Worm (Caenorhabditis elegans) whole organism, dauer: ENCODE results near the gene spp-30.

Experiments
- unc-62 ChIP-seq: sonication (generic microtip); optimal IDR thresholded peaks from 2 replicates; lab custom pipeline; 2017; ENCODE audit warnings: missing biosample characterization, missing genetic modification reagents, missing genetic modification characterization

Gene spp-30

ce11 chrX:11603234-11604108, 25.0 kb downstream of the spp-30 start:
- TF ChIP-seq unc-62 (GFP tag; lab: Kevin White, UChicago): no peak

DNA sequence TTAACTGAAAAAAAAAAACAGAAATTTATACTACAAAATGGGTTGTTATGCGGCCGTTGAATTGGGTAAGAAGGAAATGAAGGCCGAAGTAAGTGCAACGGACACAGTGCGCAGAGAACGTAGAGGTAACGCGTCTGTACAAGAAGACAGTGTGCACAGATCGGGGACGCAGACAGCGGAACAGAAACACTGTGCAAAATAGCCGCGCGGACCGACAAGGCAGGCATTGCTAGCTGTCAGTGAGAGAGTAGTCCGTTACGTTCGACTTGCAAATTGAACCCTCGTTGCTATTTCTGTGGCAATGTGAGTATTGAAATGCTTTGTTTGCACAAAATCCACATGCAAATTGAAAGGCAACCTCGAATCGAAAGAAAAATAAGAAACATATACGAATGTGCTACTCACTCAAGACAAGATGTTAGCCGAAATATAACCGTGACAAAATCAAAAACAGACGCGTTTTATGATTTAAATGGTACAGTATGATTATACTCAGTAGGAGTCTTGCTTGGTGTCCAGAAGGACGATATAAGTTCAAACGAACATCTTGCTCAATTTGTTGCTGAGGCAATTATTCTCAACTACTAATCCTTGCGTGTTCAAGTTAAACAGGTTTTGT, 27.9 kb downstream of the spp-30 start:
- no peak for TF ChIP-seq unc-62 (GFP tag; lab: Kevin White, UChicago)

ce11 chrX:11598839-11599238, 29.6 kb downstream of the spp-30 start:
- TF ChIP-seq unc-62 (GFP tag; lab: Kevin White, UChicago): no peak

- TF ChIP-seq unc-62 (GFP tag; lab: Kevin White, UChicago): no peak
These were observed 31.6 kb downstream of the spp-30 start for ce11 chrX:11596876-11597275.

- no peak for TF ChIP-seq unc-62 (GFP tag; lab: Kevin White, UChicago)
These were observed 35.9 kb downstream of the spp-30 start for ce11 chrX:11592539-11592938.

DNA sequence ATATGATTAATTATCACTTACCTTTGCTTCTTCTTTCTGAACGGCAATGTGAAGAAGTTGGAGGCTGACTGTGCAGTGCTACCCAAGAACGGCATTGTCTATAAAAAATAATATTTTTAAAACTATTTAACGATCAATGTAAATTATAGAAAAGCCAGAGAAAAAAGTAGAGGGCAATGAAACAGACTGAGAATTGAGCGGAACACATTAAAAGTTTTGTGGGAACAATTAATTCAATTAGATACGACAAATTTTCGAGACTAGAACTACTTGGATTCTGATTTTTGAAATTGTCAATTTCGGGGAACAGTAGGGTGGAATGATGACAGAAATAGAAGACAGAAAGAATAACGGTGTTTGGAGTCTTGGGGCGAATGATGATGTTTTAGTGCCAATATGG, 36.9 kb downstream of the spp-30 start, which contains the start of gene F52D10.2:
Gene F52D10.2, minus strand, starts transcription at position 101 of the 400 bp plus-strand sequence.
- no peak for TF ChIP-seq unc-62 (GFP tag; lab: Kevin White, UChicago)

- no peak for TF ChIP-seq unc-62 (GFP tag; lab: Kevin White, UChicago)
These were observed 37.9 kb downstream of the spp-30 start for ce11 chrX:11590545-11590944.

- TF ChIP-seq unc-62 (GFP tag; lab: Kevin White, UChicago): no peak
These were observed 42.6 kb downstream of the spp-30 start for ce11 chrX:11585894-11586293.

ce11 chrX:11585375-11585774, 43.1 kb downstream of the spp-30 start, which contains the start of gene abts-2:
Gene abts-2 (plus strand): TSS chrX:11585675.
- no peak for TF ChIP-seq unc-62 (GFP tag; lab: Kevin White, UChicago)
